Worm (Caenorhabditis elegans) whole organism, midembryonic: ENCODE data around the gene srx-80.

ENCODE experiments used
- flt-1 ChIP-seq: fragments of 200-800 bp; sonication (Bioruptor generic); IDR thresholded peaks from 2 replicates; pipeline ENCODE4 v1.3.6; 2022; ENCODE audit warnings: missing genetic modification characterization, missing compliant biosample characterization
- klf-2 ChIP-seq: fragments of 200-800 bp; sonication (Bioruptor generic); conservative IDR thresholded peaks from 2 replicates; pipeline ENCODE4 v1.3.6; 2022; ENCODE audit warnings: missing genetic modification reagents, missing genetic modification characterization, missing compliant biosample characterization
- ztf-23 ChIP-seq: fragments of 200-800 bp; sonication (Bioruptor generic); IDR thresholded peaks from 2 replicates; pipeline ENCODE4 v1.3.6; 2022; ENCODE audit warnings: missing genetic modification reagents, missing genetic modification characterization, missing compliant biosample characterization

- TF ChIP-seq flt-1 (GFP tag; lab: Robert Waterston, UW) = no peak
- TF ChIP-seq ztf-23 (GFP tag; lab: Robert Waterston, UW) = no peak
- TF ChIP-seq klf-2 (GFP tag; lab: Robert Waterston, UW) = no peak
These were observed 22.6 kb downstream of the srx-80 start, which contains the start of gene nlp-24 for ce11 chrV:11615948-11616681.
